Fruit fly (Drosophila melanogaster) whole organism, embryonic: Measurements from ENCODE around the gene CG32647.
A peak's percentile ranks its signal among the peaks of the same experiment; 100 is the strongest.

ENCODE experiments used
- CG10654 ChIP-seq: fragments of 200-800 bp; sonication (Bioruptor generic); optimal IDR thresholded peaks from 2 replicates; lab custom pipeline; 2016; ENCODE audit warnings: missing biosample characterization, missing genetic modification characterization
- CG1233 ChIP-seq: fragments of 200-800 bp; sonication (Bioruptor generic); optimal IDR thresholded peaks from 4 replicates; lab custom pipeline; 2018; ENCODE audit warnings: missing biosample characterization, mild to moderate bottlenecking, missing genetic modification characterization
- CG12769 ChIP-seq: fragments of 200-800 bp; sonication (Bioruptor generic); optimal IDR thresholded peaks from 2 replicates; lab custom pipeline; 2019; ENCODE audit warnings: missing biosample characterization, mild to moderate bottlenecking, missing genetic modification characterization, moderate library complexity
- CG13624 ChIP-seq: fragments of 200-800 bp; sonication (Bioruptor generic); optimal IDR thresholded peaks from 2 replicates; lab custom pipeline; 2016; ENCODE audit warnings: missing biosample characterization, missing genetic modification characterization
- CG2202 ChIP-seq: fragments of 200-800 bp; sonication (Bioruptor generic); optimal IDR thresholded peaks from 2 replicates; lab custom pipeline; 2018; ENCODE audit warnings: missing biosample characterization, mild to moderate bottlenecking, missing genetic modification characterization
- CG2889 ChIP-seq: fragments of 200-800 bp; sonication (Bioruptor generic); IDR thresholded peaks from 3 replicates; pipeline ENCODE4 v1.3.6; 2022; ENCODE audit warnings: missing biosample characterization, missing genetic modification characterization
- CG34224 ChIP-seq: fragments of 200-800 bp; sonication (Bioruptor generic); IDR thresholded peaks from 3 replicates; pipeline ENCODE4 v1.3.6; 2022; ENCODE audit warnings: missing biosample characterization, missing genetic modification characterization; ENCODE audit not compliant: partially characterized antibody
- CG4360 ChIP-seq: fragments of 200-800 bp; sonication (Bioruptor generic); IDR thresholded peaks from 2 replicates; pipeline ENCODE4 v1.3.6; 2022; ENCODE audit warnings: missing biosample characterization, missing genetic modification characterization
- CG4404 ChIP-seq: fragments of 200-800 bp; sonication (Bioruptor generic); IDR thresholded peaks from 2 replicates; pipeline ENCODE4 v1.3.6; 2022; ENCODE audit warnings: missing biosample characterization, missing genetic modification characterization
- CG4730 ChIP-seq: fragments of 200-800 bp; sonication (Bioruptor generic); IDR thresholded peaks from 2 replicates; pipeline ENCODE4 v1.3.6; 2022; ENCODE audit warnings: missing biosample characterization, missing genetic modification characterization
- CG7271 ChIP-seq: fragments of 200-800 bp; sonication (Bioruptor generic); optimal IDR thresholded peaks from 2 replicates; lab custom pipeline; 2018; ENCODE audit warnings: missing biosample characterization, mild to moderate bottlenecking, missing genetic modification characterization, moderate library complexity
- CG7745 ChIP-seq: fragments of 200-800 bp; sonication (Bioruptor generic); optimal IDR thresholded peaks from 2 replicates; lab custom pipeline; 2018; ENCODE audit warnings: missing biosample characterization, mild to moderate bottlenecking, missing genetic modification characterization, moderate library complexity
- CG7839 ChIP-seq: fragments of 200-800 bp; sonication (Bioruptor generic); optimal IDR thresholded peaks from 3 replicates; lab custom pipeline; 2018; ENCODE audit warnings: missing biosample characterization, mild to moderate bottlenecking, missing genetic modification characterization, moderate library complexity
- CG8478 ChIP-seq: fragments of >200 bp; optimal IDR thresholded peaks from 2 replicates; lab custom pipeline; 2018
- CG9609 ChIP-seq: fragments of 200-800 bp; sonication (Bioruptor generic); optimal IDR thresholded peaks from 3 replicates; lab custom pipeline; 2016; ENCODE audit warnings: missing biosample characterization, missing genetic modification characterization
- CTCF ChIP-seq: fragments of 200-800 bp; sonication (Bioruptor generic); optimal IDR thresholded peaks from 2 replicates; lab custom pipeline; 2017; ENCODE audit warnings: missing biosample characterization, mild to moderate bottlenecking, missing genetic modification characterization, moderate library complexity
- CkIIα-i1 ChIP-seq: fragments of 200-800 bp; sonication (Bioruptor generic); IDR thresholded peaks from 2 replicates; pipeline ENCODE4 v1.3.6; 2022; ENCODE audit warnings: missing biosample characterization, missing genetic modification characterization
- Drgx ChIP-seq: fragments of 200-800 bp; sonication (Bioruptor generic); IDR thresholded peaks from 2 replicates; pipeline ENCODE4 v1.3.6; 2022; ENCODE audit warnings: missing biosample characterization, missing genetic modification characterization
- GATAe ChIP-seq: fragments of 200-800 bp; sonication (Bioruptor generic); conservative IDR thresholded peaks from 2 replicates; pipeline ENCODE4 v1.3.6; 2022; ENCODE audit warnings: missing biosample characterization, missing genetic modification characterization
- Gug ChIP-seq: fragments of 200-800 bp; sonication (Bioruptor generic); IDR thresholded peaks from 4 replicates; pipeline ENCODE4 v1.3.6; 2022; ENCODE audit warnings: missing biosample characterization, missing genetic modification characterization
- Hr3 ChIP-seq: fragments of 200-800 bp; sonication (Bioruptor generic); optimal IDR thresholded peaks from 3 replicates; lab custom pipeline; 2016; ENCODE audit warnings: missing biosample characterization, missing genetic modification characterization
- Jarid2 ChIP-seq: fragments of 200-800 bp; sonication (Bioruptor generic); optimal IDR thresholded peaks from 3 replicates; lab custom pipeline; 2017; ENCODE audit warnings: mild to moderate bottlenecking, missing biosample characterization, missing genetic modification reagents, missing genetic modification characterization
- Myb ChIP-seq: fragments of 200-800 bp; sonication (Bioruptor generic); optimal IDR thresholded peaks from 2 replicates; lab custom pipeline; 2016; ENCODE audit warnings: missing biosample characterization, missing genetic modification characterization
- Nf-YB ChIP-seq: fragments of 200-800 bp; sonication (Bioruptor generic); optimal IDR thresholded peaks from 3 replicates; lab custom pipeline; 2019; ENCODE audit warnings: missing biosample characterization, mild to moderate bottlenecking, missing genetic modification characterization, moderate library complexity
- Oaz ChIP-seq: fragments of 200-800 bp; sonication (Bioruptor generic); IDR thresholded peaks from 2 replicates; pipeline ENCODE4 v1.3.6; 2022; ENCODE audit warnings: missing biosample characterization, missing genetic modification characterization
- Oli ChIP-seq: fragments of 200-800 bp; sonication (Bioruptor generic); optimal IDR thresholded peaks from 2 replicates; lab custom pipeline; 2018; ENCODE audit warnings: missing biosample characterization, mild to moderate bottlenecking, missing genetic modification characterization, moderate library complexity
- Rfx ChIP-seq: fragments of 200-800 bp; sonication (Bioruptor generic); IDR thresholded peaks from 2 replicates; pipeline ENCODE4 v1.3.6; 2022; ENCODE audit warnings: missing biosample characterization, missing genetic modification characterization
- Scr ChIP-seq: fragments of 200-800 bp; sonication (Bioruptor generic); IDR thresholded peaks from 2 replicates; pipeline ENCODE4 v1.3.6; 2022; ENCODE audit warnings: missing biosample characterization, missing genetic modification characterization; ENCODE audit not compliant: partially characterized antibody
- Sin3A ChIP-seq: fragments of >200 bp; optimal IDR thresholded peaks from 2 replicates; lab custom pipeline; 2018
- Spps ChIP-seq: fragments of 200-800 bp; sonication (Bioruptor generic); optimal IDR thresholded peaks from 2 replicates; lab custom pipeline; 2018; ENCODE audit warnings: missing biosample characterization, mild to moderate bottlenecking, missing genetic modification characterization
- ato ChIP-seq: fragments of 200-800 bp; sonication (Bioruptor generic); IDR thresholded peaks from 2 replicates; pipeline ENCODE4 v1.3.6; 2022; ENCODE audit warnings: missing biosample characterization, missing genetic modification characterization; ENCODE audit not compliant: partially characterized antibody
- bsh ChIP-seq, 2 experiments: fragments of 200-800 bp; sonication (Bioruptor generic); optimal IDR thresholded peaks; 2 replicates each; lab custom pipeline; 2017 to 2018; ENCODE audit warnings: mild to moderate bottlenecking in 2 of 2, missing biosample characterization in 2 of 2, missing genetic modification characterization in 2 of 2, moderate library complexity in 1 of 2
- cas ChIP-seq: fragments of 200-800 bp; sonication (Bioruptor generic); IDR thresholded peaks from 2 replicates; pipeline ENCODE4 v1.3.6; 2022; ENCODE audit warnings: missing biosample characterization, missing genetic modification characterization
- chinmo ChIP-seq: fragments of 200-800 bp; sonication (Bioruptor generic); IDR thresholded peaks from 4 replicates; pipeline ENCODE4 v1.3.6; 2022; ENCODE audit warnings: missing biosample characterization, missing genetic modification characterization; ENCODE audit not compliant: partially characterized antibody
- ci ChIP-seq: fragments of 200-800 bp; sonication (Bioruptor generic); IDR thresholded peaks from 3 replicates; pipeline ENCODE4 v1.3.6; 2022; ENCODE audit warnings: missing biosample characterization, missing genetic modification characterization
- crol ChIP-seq: fragments of 200-800 bp; sonication (Bioruptor generic); IDR thresholded peaks from 2 replicates; pipeline ENCODE4 v1.3.6; 2022; ENCODE audit warnings: missing biosample characterization, missing genetic modification characterization
- crp ChIP-seq, 2 experiments: fragments of 200-800 bp; sonication (Bioruptor generic); optimal IDR thresholded peaks; 2 replicates in 1 of 2; 3 replicates in 1 of 2; lab custom pipeline; 2017; ENCODE audit warnings: missing biosample characterization in 2 of 2, missing genetic modification characterization in 2 of 2, mild to moderate bottlenecking in 1 of 2, moderate library complexity in 1 of 2
- dan ChIP-seq: fragments of 200-800 bp; sonication (Bioruptor generic); IDR thresholded peaks from 2 replicates; pipeline ENCODE4 v1.3.6; 2022; ENCODE audit warnings: missing biosample characterization, missing genetic modification characterization
- disco-r ChIP-seq: fragments of 200-800 bp; sonication (Bioruptor generic); optimal IDR thresholded peaks from 2 replicates; lab custom pipeline; 2016; ENCODE audit warnings: missing biosample characterization, missing genetic modification characterization
- en ChIP-seq: fragments of 200-800 bp; sonication (Bioruptor generic); optimal IDR thresholded peaks from 2 replicates; lab custom pipeline; 2016; ENCODE audit warnings: missing biosample characterization, missing genetic modification characterization
- fd96Cb ChIP-seq: fragments of 200-800 bp; sonication (Bioruptor generic); optimal IDR thresholded peaks from 2 replicates; lab custom pipeline; 2018; ENCODE audit warnings: missing biosample characterization, mild to moderate bottlenecking, missing genetic modification characterization, moderate library complexity
- gsb ChIP-seq: fragments of 200-800 bp; sonication (Bioruptor generic); IDR thresholded peaks from 2 replicates; pipeline ENCODE4 v1.3.6; 2022; ENCODE audit warnings: missing biosample characterization, missing genetic modification characterization
- nmo ChIP-seq: fragments of 200-800 bp; sonication (Bioruptor generic); optimal IDR thresholded peaks from 2 replicates; lab custom pipeline; 2018; ENCODE audit warnings: missing biosample characterization, mild to moderate bottlenecking, missing genetic modification characterization, moderate library complexity
- nom ChIP-seq: fragments of 200-800 bp; sonication (Bioruptor generic); optimal IDR thresholded peaks from 2 replicates; lab custom pipeline; 2017; ENCODE audit warnings: missing biosample characterization, missing genetic modification characterization, mild to moderate bottlenecking, moderate library complexity, missing genetic modification reagents
- pho ChIP-seq: fragments of 200-800 bp; sonication (Bioruptor generic); optimal IDR thresholded peaks from 2 replicates; lab custom pipeline; 2016; ENCODE audit warnings: missing biosample characterization, missing genetic modification characterization
- sens ChIP-seq: fragments of 200-800 bp; sonication (Bioruptor generic); peaks from one replicate; lab custom pipeline; 2016; ENCODE audit warnings: missing biosample characterization, missing genetic modification characterization
- sqz ChIP-seq: fragments of 200-800 bp; sonication (Bioruptor generic); optimal IDR thresholded peaks from 3 replicates; lab custom pipeline; 2018; ENCODE audit warnings: missing biosample characterization, mild to moderate bottlenecking, missing genetic modification characterization
- tap ChIP-seq: fragments of 200-800 bp; optimal IDR thresholded peaks from 3 replicates; lab custom pipeline; 2019; ENCODE audit warnings: missing biosample characterization, mild to moderate bottlenecking, missing genetic modification characterization, moderate library complexity
- usp ChIP-seq: fragments of >200 bp; optimal IDR thresholded peaks from 2 replicates; lab custom pipeline; 2017; ENCODE audit warnings: missing biosample characterization, missing genetic modification characterization
- vvl ChIP-seq: fragments of 200-800 bp; sonication (Bioruptor generic); IDR thresholded peaks from 2 replicates; pipeline ENCODE4 v1.3.6; 2022; ENCODE audit warnings: missing biosample characterization, missing genetic modification characterization
- wdn ChIP-seq: fragments of 200-800 bp; sonication (Bioruptor generic); IDR thresholded peaks from 2 replicates; pipeline ENCODE4 v1.3.6; 2022; ENCODE audit warnings: missing biosample characterization, missing genetic modification characterization
- zfh2 ChIP-seq: fragments of 200-800 bp; sonication (Bioruptor generic); optimal IDR thresholded peaks from 2 replicates; lab custom pipeline; 2016; ENCODE audit warnings: missing biosample characterization, missing genetic modification characterization

Gene CG32647

DNA sequence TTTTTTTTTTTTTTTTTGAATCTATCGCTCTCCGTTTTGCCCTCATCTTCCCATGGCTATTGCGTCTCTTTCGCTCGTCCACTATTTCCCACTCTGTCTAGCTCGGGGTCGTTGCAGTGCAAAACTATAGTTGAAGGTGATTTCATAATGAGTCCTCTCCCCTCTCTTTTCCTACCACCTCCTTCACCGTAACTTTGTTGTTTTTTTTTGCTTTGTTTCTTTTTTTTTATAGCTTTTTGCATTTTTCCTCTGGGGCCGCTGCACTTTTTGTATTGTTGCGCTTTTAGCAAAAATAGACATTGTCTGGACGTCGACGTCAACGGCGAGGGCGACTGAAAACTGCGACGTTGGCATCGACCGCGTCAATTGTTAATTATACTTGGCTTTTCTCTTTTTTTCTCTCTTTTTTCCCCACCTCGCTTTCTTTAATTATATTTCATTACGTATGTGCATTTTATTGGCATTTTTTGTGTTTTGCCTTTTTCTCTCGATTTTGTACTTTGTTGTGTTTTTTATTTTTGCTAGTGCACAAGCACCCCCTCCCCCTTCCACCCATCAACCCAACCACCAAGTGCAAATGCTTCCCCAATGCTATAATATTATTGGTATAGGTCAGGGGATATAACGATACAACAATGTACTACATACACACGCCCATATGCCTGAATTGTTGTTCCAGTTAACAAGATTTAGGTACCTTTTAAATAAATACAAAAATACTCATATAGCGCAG is 59.4 kb downstream of the CG32647 start:
- peak in 1 of 2 experiments; percentile 93 for TF ChIP-seq bsh (GFP tag; optimal IDR thresholded peaks at IDR 0.05; lab: Kevin White, UChicago)
- no peak for TF ChIP-seq pho (GFP tag; lab: Kevin White, UChicago)
- no peak for TF ChIP-seq CG2202 (tag; lab: Kevin White, UChicago)
- no peak for TF ChIP-seq en (GFP tag; lab: Kevin White, UChicago)
- TF ChIP-seq Jarid2 (GFP tag; lab: Kevin White, UChicago), result no peak
- no peak for TF ChIP-seq CG12769 (tag; lab: Kevin White, UChicago)
- TF ChIP-seq Sin3A (lab: Kevin White, UChicago), result no peak
- TF ChIP-seq Scr, result no peak
- no peak for TF ChIP-seq ci
- TF ChIP-seq crol (GFP tag; lab: Robert Waterston, UW), result peak; percentile 37; the same call in 1 of the 2 replicates
- TF ChIP-seq Spps (tag; lab: Kevin White, UChicago), result no peak
- TF ChIP-seq gsb (GFP tag; lab: Robert Waterston, UW), result 0 out of 2 replicates have a peak, but pooled peaks have one; percentile 15
- TF ChIP-seq CG7271 (tag; lab: Kevin White, UChicago), result no peak
- TF ChIP-seq CG1233 (GFP tag; lab: Kevin White, UChicago), result no peak
- TF ChIP-seq CG2889 (GFP tag; lab: Robert Waterston, UW), result no peak
- peak; percentile 88 for TF ChIP-seq Drgx (GFP tag; lab: Robert Waterston, UW)
- TF ChIP-seq CG10654 (GFP tag; lab: Kevin White, UChicago), result no peak
- no peak for TF ChIP-seq Myb (GFP tag; lab: Kevin White, UChicago)
- TF ChIP-seq CG7745 (tag; lab: Kevin White, UChicago), result no peak
- no peak for TF ChIP-seq Hr3 (GFP tag; lab: Kevin White, UChicago)
- no peak for TF ChIP-seq CG7839 (tag; lab: Kevin White, UChicago)
- TF ChIP-seq nmo (GFP tag; lab: Kevin White, UChicago), result no peak
- no peak for TF ChIP-seq ato (GFP tag; lab: Robert Waterston, UW)
- TF ChIP-seq vvl (GFP tag; lab: Robert Waterston, UW), result peak; percentile 14; the same call in 1 of the 2 replicates
- no peak for TF ChIP-seq CG4730 (GFP tag; lab: Robert Waterston, UW)
- TF ChIP-seq CG13624 (GFP tag; lab: Kevin White, UChicago), result no peak
- TF ChIP-seq GATAe (GFP tag; lab: Robert Waterston, UW), result no peak
- TF ChIP-seq CG8478, result no peak
- no peak for TF ChIP-seq wdn (GFP tag; lab: Robert Waterston, UW)
- TF ChIP-seq CG34224, result no peak
- TF ChIP-seq CG4404 (GFP tag; lab: Robert Waterston, UW), result no peak
- no peak for TF ChIP-seq crp (GFP tag; optimal IDR thresholded peaks at IDR 0.05; lab: Kevin White, UChicago)
- no peak for TF ChIP-seq CkIIα-i1 (GFP tag; lab: Robert Waterston, UW)
- 0 out of 4 replicates have a peak, but pooled peaks have one; percentile 32 for TF ChIP-seq chinmo
- TF ChIP-seq dan (GFP tag; lab: Robert Waterston, UW), result no peak
- no peak for TF ChIP-seq cas (GFP tag; lab: Robert Waterston, UW)
- no peak for TF ChIP-seq zfh2 (GFP tag; lab: Kevin White, UChicago)
- TF ChIP-seq Rfx (GFP tag; lab: Robert Waterston, UW), result no peak
- peak; percentile 64 for TF ChIP-seq sens (GFP tag; lab: Kevin White, UChicago)
- TF ChIP-seq usp (GFP tag; lab: Kevin White, UChicago), result no peak
- no peak for TF ChIP-seq CTCF (GFP tag; lab: Kevin White, UChicago)
- peak; percentile 98 for TF ChIP-seq nom
- TF ChIP-seq CG9609, result no peak
- TF ChIP-seq sqz (GFP tag; lab: Kevin White, UChicago), result peak; percentile 82
- no peak for TF ChIP-seq fd96Cb (tag; lab: Kevin White, UChicago)
- no peak for TF ChIP-seq Oaz (GFP tag; lab: Robert Waterston, UW)
- TF ChIP-seq tap, result no peak
- TF ChIP-seq Gug (GFP tag; lab: Robert Waterston, UW), result no peak
- no peak for TF ChIP-seq CG4360 (GFP tag; lab: Robert Waterston, UW)
- TF ChIP-seq Nf-YB, result no peak
- no peak for TF ChIP-seq Oli (tag; lab: Kevin White, UChicago)
- no peak for TF ChIP-seq disco-r (GFP tag; lab: Kevin White, UChicago)
